Worm (Caenorhabditis elegans): Measurements from ENCODE around the gene F59A1.12.

ce11 chrV:17660003-17660402 is 7.6 kb downstream of the F59A1.12 start, which contains the start of gene dgat-2:
- TF ChIP-seq F13H6.1 (tag; optimal IDR thresholded peaks at IDR 0.05) (no peak), fkh-10 (GFP tag; optimal IDR thresholded peaks at IDR 0.05) (no peak), nhr-11 (tag; optimal IDR thresholded peaks at IDR 0.05) (no peak), gmeb-2 (tag; optimal IDR thresholded peaks at IDR 0.05) (no peak), T23F11.4 (GFP tag; optimal IDR thresholded peaks at IDR 0.05) (no peak), odd-2 (tag; optimal IDR thresholded peaks at IDR 0.05) (no peak), tbx-2 (tag; optimal IDR thresholded peaks at IDR 0.05) (no peak), hlh-30 (tag; optimal IDR thresholded peaks at IDR 0.05; ENCODE audit: insufficient read depth) (no peak), C08G9.2 (tag; optimal IDR thresholded peaks at IDR 0.05) (no peak), mec-3 (tag; optimal IDR thresholded peaks at IDR 0.05; ENCODE audit: borderline replicate concordance) (no peak), elt-2 (tag; optimal IDR thresholded peaks at IDR 0.05) (no peak), npax-4 (tag; optimal IDR thresholded peaks at IDR 0.05) (no peak), nfya-1 (tag; optimal IDR thresholded peaks at IDR 0.05) (no peak)
